Worm (Caenorhabditis elegans): ENCODE data around the gene F41F3.8.
A peak's percentile ranks its signal among the peaks of the same experiment; 100 is the strongest.

The F41F3.8 gene

DNA sequence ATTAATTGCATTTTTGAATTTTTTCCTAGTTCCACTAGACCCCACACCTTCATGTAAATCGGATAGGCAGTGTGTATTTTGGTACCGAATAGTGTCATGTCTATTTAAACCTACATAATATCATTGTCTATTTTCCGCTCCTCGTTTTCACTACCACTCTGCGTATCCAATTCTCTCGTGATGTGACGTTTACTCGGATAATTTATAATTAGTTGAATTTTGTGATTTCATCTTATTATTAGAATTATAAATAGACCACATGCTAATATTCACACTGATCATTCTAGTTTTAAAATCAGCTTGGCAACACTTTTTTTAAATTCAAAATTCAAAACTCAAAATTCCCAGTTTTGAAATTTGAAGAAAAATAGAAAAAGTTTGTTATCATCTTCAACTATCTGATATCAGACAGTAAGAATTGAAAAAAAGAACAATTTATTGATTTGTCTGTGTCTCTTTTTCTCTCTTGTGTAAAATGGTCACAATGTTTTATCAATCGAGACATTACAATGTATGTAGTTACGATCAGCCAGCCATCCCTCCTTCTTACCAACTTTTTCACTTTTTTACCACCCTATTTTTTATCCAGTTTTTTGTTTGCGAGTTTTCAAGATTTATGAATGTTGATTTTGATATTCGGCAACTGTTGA lies 8.0 kb upstream of the F41F3.8 start (continued):
- TF ChIP-seq snpc-1.2 (GFP tag; IDR thresholded peaks at IDR 0.05): no peak
- TF ChIP-seq daf-16 (GFP tag; optimal IDR thresholded peaks at IDR 0.05): no peak
- peak; percentile 69 for TF ChIP-seq daf-16 (tag; optimal IDR thresholded peaks at IDR 0.05)
- peak; percentile 23 for TF ChIP-seq mep-1 (tag; optimal IDR thresholded peaks at IDR 0.05)
- TF ChIP-seq nhr-28 (tag; optimal IDR thresholded peaks at IDR 0.05): peak; percentile 63
- no peak for TF ChIP-seq nhr-102 (tag; optimal IDR thresholded peaks at IDR 0.05)

DNA sequence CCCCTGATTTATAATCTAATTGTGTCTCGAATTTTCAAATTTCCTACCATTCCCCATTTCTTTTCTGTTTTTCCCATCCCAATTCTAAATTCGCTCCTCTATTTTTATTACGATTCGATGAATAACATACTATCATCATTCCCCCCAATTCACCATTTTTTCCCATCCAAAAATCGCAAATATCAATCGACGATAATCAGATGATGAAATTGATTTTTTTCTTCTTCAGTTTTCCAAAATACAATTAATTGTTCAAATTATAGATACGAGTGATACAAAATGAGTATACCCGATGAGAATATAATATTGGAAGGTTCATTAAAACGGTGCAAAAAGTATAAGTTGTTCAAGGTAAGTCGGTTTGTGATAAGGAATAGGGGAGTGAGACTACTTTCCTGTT lies 5.9 kb upstream of the F41F3.8 start, which contains the start of gene soc-1:
soc-1 (plus strand) TSS at position 262 of the 400 bp plus-strand sequence.
- TF ChIP-seq nhr-6 (tag; optimal IDR thresholded peaks at IDR 0.05) (no peak), dve-1 (tag; optimal IDR thresholded peaks at IDR 0.05; ENCODE audit: insufficient read depth) (peak; percentile 8), ztf-7 (tag; optimal IDR thresholded peaks at IDR 0.05) (peak; percentile 76), Y105C5A.15 (GFP tag; IDR thresholded peaks at IDR 0.05) (no peak)

DNA sequence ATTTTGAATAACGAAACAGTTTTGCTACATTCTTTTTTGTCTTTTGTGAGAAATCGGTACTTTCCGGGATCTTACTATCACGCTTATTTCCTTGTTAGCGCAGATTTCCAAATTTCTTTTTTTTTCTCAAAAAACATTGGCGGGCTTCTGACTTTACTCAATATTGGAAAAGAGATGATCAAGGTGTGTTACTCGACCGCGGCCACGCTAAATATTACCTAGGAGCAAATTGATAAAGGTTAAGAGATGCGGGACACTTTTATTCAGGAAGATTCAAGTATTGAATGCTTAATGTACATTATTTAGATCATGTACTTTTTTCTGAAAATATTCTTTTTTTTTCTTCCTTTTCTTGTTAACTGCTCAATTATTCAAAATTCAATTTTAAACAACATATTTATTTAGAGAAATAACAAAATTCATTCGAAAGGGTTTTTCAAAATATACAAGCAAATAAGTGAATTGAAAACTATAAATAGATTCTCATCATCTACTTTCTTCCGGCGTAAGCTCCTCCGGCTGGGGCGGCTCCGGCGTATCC lies 1.3 kb upstream of the F41F3.8 start:
- TF ChIP-seq nhr-48 (tag; optimal IDR thresholded peaks at IDR 0.05) (peak; percentile 38), snpc-1.2 (GFP tag; IDR thresholded peaks at IDR 0.05) (peak; percentile 12; the same call in 1 of the 2 replicates), duxl-1 (tag; optimal IDR thresholded peaks at IDR 0.05; ENCODE audit: poor library complexity) (no peak), spr-1 (tag; optimal IDR thresholded peaks at IDR 0.05) (peak; percentile 28), mdt-29 (GFP tag; IDR thresholded peaks at IDR 0.05) (no peak), lin-38 (GFP tag; IDR thresholded peaks at IDR 0.05) (no peak), ama-1 (optimal IDR thresholded peaks at IDR 0.05) (peak; percentile 91), mes-2 (tag; optimal IDR thresholded peaks at IDR 0.05; ENCODE audit: poor library complexity, severe bottlenecking) (peak; percentile 40), nhr-102 (tag; optimal IDR thresholded peaks at IDR 0.05) (peak; percentile 30), madf-9 (GFP tag; conservative IDR thresholded peaks at IDR 0.05) (no peak), zip-2 (tag; optimal IDR thresholded peaks at IDR 0.05) (no peak), snpc-4 (tag; optimal IDR thresholded peaks at IDR 0.05) (no peak), zag-1 (tag; optimal IDR thresholded peaks at IDR 0.05) (no peak), nhr-41 (GFP tag; IDR thresholded peaks at IDR 0.05) (no peak), ctbp-1 (GFP tag; IDR thresholded peaks at IDR 0.05) (no peak), T26A8.4 (GFP tag; IDR thresholded peaks at IDR 0.05) (peak; percentile 82; the same call in 1 of the 2 replicates), tra-1 (GFP tag; IDR thresholded peaks at IDR 0.05) (no peak), fkh-10 (GFP tag; optimal IDR thresholded peaks at IDR 0.05) (no peak), skn-1 (tag; optimal IDR thresholded peaks at IDR 0.05) (no peak), nhr-28 (tag; optimal IDR thresholded peaks at IDR 0.05) (no peak), lin-13 (GFP tag; optimal IDR thresholded peaks at IDR 0.05) (no peak), R02D3.7 (tag; optimal IDR thresholded peaks at IDR 0.05) (no peak), unc-130 (GFP tag; optimal IDR thresholded peaks at IDR 0.05) (no peak), daf-8 (GFP tag; IDR thresholded peaks at IDR 0.05) (no peak), dmd-8 (GFP tag; IDR thresholded peaks at IDR 0.05) (no peak), F44E2.7 (GFP tag; IDR thresholded peaks at IDR 0.05) (no peak), zip-11 (GFP tag; IDR thresholded peaks at IDR 0.05) (no peak)

DNA sequence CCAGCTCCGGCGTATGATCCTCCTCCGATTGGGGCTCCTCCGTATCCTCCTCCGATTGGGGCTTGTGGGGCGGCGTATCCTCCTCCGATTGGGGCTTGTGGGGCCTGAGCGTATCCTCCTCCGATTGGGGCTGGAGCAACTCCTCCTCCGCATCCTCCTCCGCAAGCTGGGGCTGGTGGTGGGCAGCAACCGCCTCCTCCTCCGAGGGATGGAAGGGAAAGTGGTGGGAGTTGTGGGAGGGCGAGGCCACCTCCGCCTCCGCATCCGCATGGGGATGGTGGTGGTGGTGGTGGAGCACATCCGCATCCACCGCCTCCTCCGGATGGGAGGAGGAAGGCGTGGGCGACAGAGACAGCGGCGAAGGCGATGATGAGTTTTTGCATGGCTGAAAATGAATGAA lies 770 bp upstream of the F41F3.8 start, which contains the start of gene F41F3.3:
F41F3.3 (minus strand) TSS at position 383 of the 400 bp plus-strand sequence.
- TF ChIP-seq ama-1 (optimal IDR thresholded peaks at IDR 0.05) (peak; percentile 61), daf-8 (GFP tag; IDR thresholded peaks at IDR 0.05) (no peak), mdt-29 (GFP tag; IDR thresholded peaks at IDR 0.05) (no peak), gei-8 (GFP tag; optimal IDR thresholded peaks at IDR 0.05) (no peak), madf-9 (GFP tag; conservative IDR thresholded peaks at IDR 0.05) (no peak), Y48G9A.11 (GFP tag; IDR thresholded peaks at IDR 0.05) (no peak), set-16 (GFP tag; IDR thresholded peaks at IDR 0.05) (peak; percentile 99), php-3 (GFP tag; IDR thresholded peaks at IDR 0.05) (0 out of 2 replicates have a peak, but pooled peaks have one; percentile 48), lin-15B (tag; optimal IDR thresholded peaks at IDR 0.05) (no peak), Y105C5A.15 (GFP tag; IDR thresholded peaks at IDR 0.05) (no peak), egl-43 (GFP tag; IDR thresholded peaks at IDR 0.05) (peak; percentile 82), nhr-11 (tag; optimal IDR thresholded peaks at IDR 0.05) (no peak), F26F4.8 (GFP tag; conservative IDR thresholded peaks at IDR 0.05) (0 out of 2 replicates have a peak, but pooled peaks have one; percentile 38), rbr-2 (tag; optimal IDR thresholded peaks at IDR 0.05) (no peak), F37D6.2 (tag; optimal IDR thresholded peaks at IDR 0.05) (no peak), ztf-11 (tag; optimal IDR thresholded peaks at IDR 0.05) (no peak), dmd-9 (GFP tag; IDR thresholded peaks at IDR 0.05) (no peak), ceh-32 (tag; optimal IDR thresholded peaks at IDR 0.05; ENCODE audit: poor library complexity) (no peak)

All from whole organism, L4 larva.